Fruit fly (Drosophila melanogaster) whole organism, embryonic: ENCODE results near the gene Ask1.

Experiments used
- Abd-B ChIP-seq: fragments of 200-800 bp; sonication (Bioruptor generic); optimal IDR thresholded peaks from 2 replicates; lab custom pipeline; 2018; ENCODE audit warnings: missing biosample characterization, mild to moderate bottlenecking, missing genetic modification characterization, moderate library complexity
- Atf-2 ChIP-seq: fragments of 200-800 bp; sonication (Bioruptor generic); optimal IDR thresholded peaks from 2 replicates; lab custom pipeline; 2016; ENCODE audit warnings: missing biosample characterization, missing genetic modification characterization
- Atf3 ChIP-seq: fragments of 200-800 bp; sonication (Bioruptor generic); optimal IDR thresholded peaks from 3 replicates; lab custom pipeline; 2016; ENCODE audit warnings: missing biosample characterization, missing genetic modification characterization
- B-H2 ChIP-seq: fragments of 200-800 bp; sonication (Bioruptor generic); optimal IDR thresholded peaks from 2 replicates; lab custom pipeline; 2018; ENCODE audit warnings: missing biosample characterization, mild to moderate bottlenecking, missing genetic modification characterization
- CG10431 ChIP-seq: fragments of 200-800 bp; sonication (Bioruptor generic); optimal IDR thresholded peaks from 3 replicates; lab custom pipeline; 2018; ENCODE audit warnings: missing biosample characterization, mild to moderate bottlenecking, missing genetic modification characterization
- CG11456 ChIP-seq: fragments of 200-800 bp; sonication (Bioruptor generic); IDR thresholded peaks from 3 replicates; pipeline ENCODE4 v1.3.6; 2022; ENCODE audit warnings: missing biosample characterization, missing genetic modification characterization
- CG1233 ChIP-seq: fragments of 200-800 bp; sonication (Bioruptor generic); optimal IDR thresholded peaks from 4 replicates; lab custom pipeline; 2018; ENCODE audit warnings: missing biosample characterization, mild to moderate bottlenecking, missing genetic modification characterization
- CG12659 ChIP-seq: fragments of 200-800 bp; sonication (Bioruptor generic); optimal IDR thresholded peaks from 3 replicates; lab custom pipeline; 2017; ENCODE audit warnings: mild to moderate bottlenecking, missing biosample characterization, missing genetic modification reagents, missing genetic modification characterization
- CG15601 ChIP-seq: fragments of 200-800 bp; sonication (Bioruptor generic); optimal IDR thresholded peaks from 3 replicates; lab custom pipeline; 2019; ENCODE audit warnings: missing biosample characterization, mild to moderate bottlenecking, missing genetic modification characterization, moderate library complexity
- CG16815 ChIP-seq: fragments of 200-800 bp; sonication (Bioruptor generic); optimal IDR thresholded peaks from 3 replicates; lab custom pipeline; 2017; ENCODE audit warnings: missing biosample characterization, mild to moderate bottlenecking, missing genetic modification characterization
- CG17912 ChIP-seq: fragments of 200-800 bp; sonication (Bioruptor generic); optimal IDR thresholded peaks from 2 replicates; lab custom pipeline; 2018; ENCODE audit warnings: missing biosample characterization, mild to moderate bottlenecking, missing genetic modification characterization
- CG18764 ChIP-seq: fragments of 200-800 bp; sonication (Bioruptor generic); optimal IDR thresholded peaks from 3 replicates; lab custom pipeline; 2016; ENCODE audit warnings: missing biosample characterization, missing genetic modification characterization
- CG2875 ChIP-seq: fragments of 200-800 bp; sonication (Bioruptor generic); optimal IDR thresholded peaks from 2 replicates; lab custom pipeline; 2017; ENCODE audit warnings: missing biosample characterization, mild to moderate bottlenecking, missing genetic modification characterization, missing genetic modification reagents
- CG31365 ChIP-seq: fragments of 200-800 bp; sonication (Bioruptor generic); optimal IDR thresholded peaks from 2 replicates; lab custom pipeline; 2018; ENCODE audit warnings: missing biosample characterization, mild to moderate bottlenecking, missing genetic modification characterization
- CG3163 ChIP-seq: fragments of 200-800 bp; sonication (Bioruptor generic); optimal IDR thresholded peaks from 3 replicates; lab custom pipeline; 2016; ENCODE audit warnings: missing biosample characterization, missing genetic modification characterization
- CG34224 ChIP-seq: fragments of 200-800 bp; sonication (Bioruptor generic); IDR thresholded peaks from 3 replicates; pipeline ENCODE4 v1.3.6; 2022; ENCODE audit warnings: missing biosample characterization, missing genetic modification characterization; ENCODE audit not compliant: partially characterized antibody
- CG5245 ChIP-seq: fragments of 200-800 bp; sonication (Bioruptor generic); optimal IDR thresholded peaks from 3 replicates; lab custom pipeline; 2016; ENCODE audit warnings: missing biosample characterization, missing genetic modification characterization
- CG8281 ChIP-seq: fragments of 200-800 bp; sonication (Bioruptor generic); optimal IDR thresholded peaks from 2 replicates; lab custom pipeline; 2018; ENCODE audit warnings: missing biosample characterization, mild to moderate bottlenecking, missing genetic modification characterization, moderate library complexity
- CG8290 ChIP-seq, 3 experiments: fragments of 200-800 bp; sonication (Bioruptor generic); optimal IDR thresholded peaks; 2 replicates each; lab custom pipeline; 2016 to 2019; ENCODE audit warnings: missing biosample characterization in 3 of 3, missing genetic modification characterization in 3 of 3, mild to moderate bottlenecking in 2 of 3, moderate library complexity in 1 of 3
- Deaf1 ChIP-seq: fragments of 200-800 bp; optimal IDR thresholded peaks from 3 replicates; lab custom pipeline; 2019; ENCODE audit warnings: missing biosample characterization, mild to moderate bottlenecking, missing genetic modification characterization, moderate library complexity
- Dref ChIP-seq: fragments of 200-800 bp; sonication (Bioruptor generic); IDR thresholded peaks from 2 replicates; pipeline ENCODE4 v1.3.6; 2022; ENCODE audit warnings: missing biosample characterization, missing genetic modification characterization
- E2f1 ChIP-seq: fragments of 200-800 bp; sonication (Bioruptor generic); IDR thresholded peaks from 2 replicates; pipeline ENCODE4 v1.3.6; 2022; ENCODE audit warnings: missing biosample characterization, missing genetic modification characterization
- Eip74EF ChIP-seq, 2 experiments: fragments of 200-800 bp in 1 of 2; fragments of >200 bp in 1 of 2; sonication (Bioruptor generic) in 1 of 2; optimal IDR thresholded peaks; 2 replicates each; lab custom pipeline; 2017 to 2019; ENCODE audit warnings: missing biosample characterization in 2 of 2, missing genetic modification characterization in 2 of 2, mild to moderate bottlenecking in 1 of 2, moderate library complexity in 1 of 2
- Fer2 ChIP-seq: fragments of 200-800 bp; sonication (Bioruptor generic); optimal IDR thresholded peaks from 2 replicates; lab custom pipeline; 2018; ENCODE audit warnings: missing biosample characterization, mild to moderate bottlenecking, missing genetic modification characterization, moderate library complexity
- HHEX ChIP-seq: fragments of 200-800 bp; sonication (Bioruptor generic); optimal IDR thresholded peaks from 3 replicates; lab custom pipeline; 2017; ENCODE audit warnings: missing biosample characterization, mild to moderate bottlenecking, missing genetic modification characterization, missing genetic modification reagents
- MESR4 ChIP-seq: fragments of 200-800 bp; sonication (Bioruptor generic); optimal IDR thresholded peaks from 2 replicates; lab custom pipeline; 2018; ENCODE audit warnings: missing biosample characterization, mild to moderate bottlenecking, missing genetic modification characterization, moderate library complexity
- Mes4 ChIP-seq: fragments of 200-800 bp; sonication (Bioruptor generic); optimal IDR thresholded peaks from 2 replicates; lab custom pipeline; 2016; ENCODE audit warnings: missing biosample characterization, missing genetic modification characterization
- NC2α ChIP-seq: fragments of 200-800 bp; sonication (Bioruptor generic); optimal IDR thresholded peaks from 2 replicates; lab custom pipeline; 2016; ENCODE audit warnings: missing biosample characterization, missing genetic modification characterization
- NFAT ChIP-seq: fragments of 200-800 bp; sonication (Bioruptor generic); IDR thresholded peaks from 2 replicates; pipeline ENCODE4 v1.3.6; 2022; ENCODE audit warnings: missing biosample characterization, missing genetic modification characterization
- Nf-YA ChIP-seq: fragments of 200-800 bp; sonication (Bioruptor generic); IDR thresholded peaks from 2 replicates; pipeline ENCODE4 v1.3.6; 2022; ENCODE audit warnings: missing biosample characterization, missing genetic modification characterization
- Nf-YB ChIP-seq: fragments of 200-800 bp; sonication (Bioruptor generic); optimal IDR thresholded peaks from 3 replicates; lab custom pipeline; 2019; ENCODE audit warnings: missing biosample characterization, mild to moderate bottlenecking, missing genetic modification characterization, moderate library complexity
- Rfx ChIP-seq: fragments of 200-800 bp; sonication (Bioruptor generic); IDR thresholded peaks from 2 replicates; pipeline ENCODE4 v1.3.6; 2022; ENCODE audit warnings: missing biosample characterization, missing genetic modification characterization
- Sox100B ChIP-seq: fragments of 200-800 bp; sonication (Bioruptor generic); optimal IDR thresholded peaks from 3 replicates; lab custom pipeline; 2018; ENCODE audit warnings: missing biosample characterization, mild to moderate bottlenecking, missing genetic modification characterization
- Sry-δ ChIP-seq: fragments of 200-800 bp; sonication (Bioruptor generic); optimal IDR thresholded peaks from 2 replicates; lab custom pipeline; 2016; ENCODE audit warnings: missing biosample characterization, missing genetic modification characterization
- Ssrp ChIP-seq: fragments of 200-800 bp; sonication (Bioruptor generic); optimal IDR thresholded peaks from 2 replicates; lab custom pipeline; 2018; ENCODE audit warnings: missing biosample characterization, mild to moderate bottlenecking, missing genetic modification characterization, moderate library complexity
- cato ChIP-seq: fragments of 200-800 bp; sonication (Bioruptor generic); optimal IDR thresholded peaks from 2 replicates; lab custom pipeline; 2016; ENCODE audit warnings: missing biosample characterization, missing genetic modification characterization, borderline replicate concordance
- cwo ChIP-seq: fragments of 200-800 bp; sonication (Bioruptor generic); optimal IDR thresholded peaks from 3 replicates; lab custom pipeline; 2017; ENCODE audit warnings: missing biosample characterization, missing genetic modification characterization, mild to moderate bottlenecking, moderate library complexity, missing genetic modification reagents
- dmrt11E ChIP-seq: fragments of 200-800 bp; sonication (Bioruptor generic); optimal IDR thresholded peaks from 3 replicates; lab custom pipeline; 2018; ENCODE audit warnings: missing biosample characterization, mild to moderate bottlenecking, missing genetic modification characterization, moderate library complexity
- dysf ChIP-seq: fragments of 200-800 bp; sonication (Bioruptor generic); IDR thresholded peaks from 3 replicates; pipeline ENCODE4 v1.3.6; 2022; ENCODE audit warnings: missing biosample characterization, missing genetic modification characterization
- exex ChIP-seq: fragments of 200-800 bp; sonication (Bioruptor generic); optimal IDR thresholded peaks from 4 replicates; lab custom pipeline; 2018; ENCODE audit warnings: missing biosample characterization, mild to moderate bottlenecking, missing genetic modification characterization, moderate library complexity
- hb ChIP-seq: fragments of 200-800 bp; sonication (Bioruptor generic); IDR thresholded peaks from 3 replicates; pipeline ENCODE4 v1.3.6; 2022; ENCODE audit warnings: missing biosample characterization, missing genetic modification characterization; ENCODE audit not compliant: partially characterized antibody
- mld ChIP-seq: fragments of 200-800 bp; sonication (Bioruptor generic); IDR thresholded peaks from 3 replicates; pipeline ENCODE4 v1.3.6; 2022; ENCODE audit warnings: missing biosample characterization, missing genetic modification characterization; ENCODE audit not compliant: partially characterized antibody
- otp ChIP-seq: fragments of 200-800 bp; sonication (Bioruptor generic); IDR thresholded peaks from 3 replicates; pipeline ENCODE4, ENCODE4 v1.3.6; 2022; ENCODE audit warnings: missing biosample characterization, missing genetic modification characterization
- schlank ChIP-seq: fragments of 200-800 bp; sonication (Bioruptor generic); optimal IDR thresholded peaks from 2 replicates; lab custom pipeline; 2018; ENCODE audit warnings: missing biosample characterization, mild to moderate bottlenecking, missing genetic modification characterization
- slbo ChIP-seq: fragments of 200-800 bp; sonication (Bioruptor generic); IDR thresholded peaks from 2 replicates; pipeline ENCODE4 v1.3.6; 2022; ENCODE audit warnings: missing biosample characterization, missing genetic modification characterization
- sob ChIP-seq: fragments of 200-800 bp; sonication (Bioruptor generic); IDR thresholded peaks from 2 replicates; pipeline ENCODE4 v1.3.6; 2022; ENCODE audit warnings: missing biosample characterization, missing genetic modification characterization
- sug ChIP-seq: fragments of 200-800 bp; optimal IDR thresholded peaks from 2 replicates; lab custom pipeline; 2019; ENCODE audit warnings: missing biosample characterization, mild to moderate bottlenecking, missing genetic modification characterization, moderate library complexity
- wor ChIP-seq: fragments of 200-800 bp; sonication (Bioruptor generic); IDR thresholded peaks from 2 replicates; pipeline ENCODE4 v1.3.6; 2022; ENCODE audit warnings: missing biosample characterization, missing genetic modification characterization
- yki ChIP-seq: fragments of >200 bp; optimal IDR thresholded peaks from 3 replicates; lab custom pipeline; 2018

Gene Ask1

DNA sequence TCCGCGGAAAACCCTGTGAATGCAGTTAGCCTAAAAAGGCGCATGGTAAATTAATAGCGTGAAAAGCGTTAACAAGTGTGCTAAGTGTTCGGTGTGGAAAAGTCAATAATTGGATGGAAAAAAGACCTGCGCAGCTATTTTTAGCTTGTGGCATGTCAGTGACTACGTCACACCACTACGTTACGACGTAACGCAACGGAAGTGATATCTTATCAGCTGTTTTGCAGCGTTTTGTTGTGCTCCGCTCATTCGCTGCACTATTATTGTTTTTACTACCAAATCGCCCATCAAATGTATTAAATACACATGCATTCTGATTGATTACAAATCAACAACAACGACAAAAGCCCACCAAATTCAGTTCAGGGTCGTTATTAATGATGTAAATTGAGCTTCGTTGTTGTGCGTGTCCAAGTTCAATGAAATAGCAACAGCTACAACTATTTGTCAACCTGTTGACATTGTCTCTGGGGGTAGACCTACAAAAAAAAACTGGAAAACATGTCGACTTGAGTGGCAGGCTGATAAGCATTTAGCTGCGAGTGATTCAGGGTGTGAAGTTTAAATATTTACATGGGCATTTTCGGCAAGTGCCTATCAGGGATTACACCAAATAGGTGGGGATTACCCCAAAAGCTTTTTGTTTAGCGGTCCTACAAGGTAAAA lies 31.8 kb upstream of the Ask1 start (continued):
- peak; percentile 43; the same call in 1 of the 3 replicates for TF ChIP-seq otp (GFP tag; lab: Robert Waterston, UW)
- TF ChIP-seq sob (GFP tag; lab: Robert Waterston, UW) = peak; percentile 44; the same call in 1 of the 2 replicates
- peak; percentile 19 for TF ChIP-seq CG3163 (GFP tag; lab: Kevin White, UChicago)
- TF ChIP-seq Fer2 (tag; lab: Kevin White, UChicago) = no peak
- no peak for TF ChIP-seq wor (GFP tag; lab: Robert Waterston, UW)
- peak; percentile 18 for TF ChIP-seq cwo
- peak; percentile 27; the same call in 1 of the 2 replicates for TF ChIP-seq NFAT (GFP tag; lab: Robert Waterston, UW)
- no peak for TF ChIP-seq Sry-δ (GFP tag; lab: Kevin White, UChicago)
- TF ChIP-seq CG17912 (GFP tag; lab: Kevin White, UChicago) = peak; percentile 71
- peak; percentile 87 for TF ChIP-seq sug (tag; lab: Kevin White, UChicago)
- TF ChIP-seq NC2α (GFP tag; lab: Kevin White, UChicago) = no peak
- TF ChIP-seq hb (GFP tag; lab: Robert Waterston, UW) = no peak
- TF ChIP-seq CG2875 (GFP tag; lab: Kevin White, UChicago) = peak; percentile 53
- no peak for TF ChIP-seq E2f1 (GFP tag; lab: Robert Waterston, UW)
- peak; percentile 9 for TF ChIP-seq Atf-2 (GFP tag; lab: Kevin White, UChicago)
- TF ChIP-seq CG18764 = no peak
- TF ChIP-seq Rfx (GFP tag; lab: Robert Waterston, UW) = peak; percentile 29; the same call in 1 of the 2 replicates
- no peak for TF ChIP-seq Abd-B
- no peak for TF ChIP-seq Deaf1 (tag; lab: Kevin White, UChicago)
- TF ChIP-seq dysf (GFP tag; lab: Robert Waterston, UW) = no peak
- TF ChIP-seq MESR4 = no peak
- TF ChIP-seq CG8290 (GFP tag; optimal IDR thresholded peaks at IDR 0.05; lab: Kevin White, UChicago) = no peak
- peak in 1 of 2 experiments; percentile 61 for TF ChIP-seq CG8290 (tag; optimal IDR thresholded peaks at IDR 0.05; lab: Kevin White, UChicago)
- TF ChIP-seq CG31365 = peak; percentile 48
- peak; percentile 23 for TF ChIP-seq exex (tag; lab: Kevin White, UChicago)
- TF ChIP-seq Nf-YA (GFP tag; lab: Robert Waterston, UW) = peak; percentile 42
- no peak for TF ChIP-seq slbo (GFP tag; lab: Robert Waterston, UW)
- TF ChIP-seq CG5245 (GFP tag; lab: Kevin White, UChicago) = no peak
- no peak for TF ChIP-seq Dref (GFP tag; lab: Robert Waterston, UW)
- no peak for TF ChIP-seq CG34224 (GFP tag; lab: Robert Waterston, UW)
- peak in 1 of 2 experiments; percentile 6 for TF ChIP-seq Eip74EF (GFP tag; optimal IDR thresholded peaks at IDR 0.05; lab: Kevin White, UChicago)
- no peak for TF ChIP-seq yki
- TF ChIP-seq Sox100B (GFP tag; lab: Kevin White, UChicago) = peak; percentile 41
- peak; percentile 38 for TF ChIP-seq Nf-YB
- peak; percentile 42 for TF ChIP-seq CG10431 (GFP tag; lab: Kevin White, UChicago)
- TF ChIP-seq schlank (tag; lab: Kevin White, UChicago) = peak; percentile 33
- peak; percentile 31 for TF ChIP-seq Mes4
- no peak for TF ChIP-seq CG12659 (GFP tag; lab: Kevin White, UChicago)
- no peak for TF ChIP-seq CG1233 (GFP tag; lab: Kevin White, UChicago)
- peak; percentile 47 for TF ChIP-seq CG8281
- peak; percentile 80 for TF ChIP-seq CG15601 (tag; lab: Kevin White, UChicago)
- no peak for TF ChIP-seq Atf3
- no peak for TF ChIP-seq mld (GFP tag; lab: Robert Waterston, UW)
- no peak for TF ChIP-seq CG16815 (GFP tag; lab: Kevin White, UChicago)
- peak; percentile 51 for TF ChIP-seq B-H2
- peak; percentile 53 for TF ChIP-seq dmrt11E (tag; lab: Kevin White, UChicago)
- no peak for TF ChIP-seq cato (GFP tag; lab: Kevin White, UChicago)
- no peak for TF ChIP-seq CG11456 (GFP tag; lab: Robert Waterston, UW)
- TF ChIP-seq Ssrp (tag; lab: Kevin White, UChicago) = no peak
- no peak for TF ChIP-seq HHEX
